Fruit fly (Drosophila melanogaster): ENCODE measurements around the gene Mst57Db.

Mst57Db gene

dm6 chr3R:25830814-25831213 is at the start of gene Mst57Db:
TSS of gene Mst57Db (minus strand) at chr3R:25830914.
- no peak for TF ChIP-seq CG17801 (GFP tag; optimal IDR thresholded peaks at IDR 0.05; ENCODE audit: partially characterized antibody)

DNA sequence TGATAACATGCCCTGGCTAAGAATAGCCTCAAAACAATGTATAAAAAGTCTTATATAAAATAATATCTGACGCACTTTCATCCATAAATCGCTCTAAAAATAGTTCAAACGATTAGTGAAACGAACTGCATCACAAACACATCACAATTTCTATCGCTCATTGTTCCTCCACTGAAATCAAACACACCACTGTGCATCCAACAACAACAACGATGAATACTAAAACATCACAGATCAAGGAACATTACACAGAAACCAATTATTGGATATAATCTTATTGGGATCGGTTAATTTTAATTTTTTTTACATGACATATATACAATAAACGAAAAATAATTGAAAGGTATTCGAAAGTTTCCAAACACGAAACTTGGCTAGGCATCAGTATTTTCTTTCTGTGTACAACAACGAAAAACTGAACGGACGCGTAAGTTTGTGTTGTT is 48.6 kb upstream of the Mst57Db start:
- no peak for TF ChIP-seq CG17801 (GFP tag; optimal IDR thresholded peaks at IDR 0.05; ENCODE audit: partially characterized antibody)

- TF ChIP-seq CG17801 (GFP tag; optimal IDR thresholded peaks at IDR 0.05; ENCODE audit: partially characterized antibody) = no peak
Observed at dm6 chr3R:25877064-25877463, 46.4 kb upstream of the Mst57Db start.

DNA sequence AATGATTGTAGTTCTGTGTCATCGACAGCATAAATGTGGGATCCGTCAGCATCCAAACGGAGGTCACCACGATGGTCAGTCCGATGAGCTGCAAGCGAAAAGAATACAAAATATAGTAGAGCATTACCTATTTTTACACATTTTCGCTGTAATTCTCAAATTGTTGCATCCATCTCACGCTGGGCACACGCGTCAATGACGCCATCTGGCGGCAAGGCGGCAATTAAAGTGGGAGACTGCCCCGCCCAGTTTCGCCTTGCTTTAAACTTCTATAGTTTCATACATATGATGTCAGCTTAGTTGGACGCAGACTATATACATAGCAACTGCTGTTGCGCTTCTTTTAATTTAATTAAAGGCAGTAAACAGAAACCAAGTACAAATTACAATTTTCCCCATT is 45.9 kb upstream of the Mst57Db start:
- TF ChIP-seq CG17801 (GFP tag; optimal IDR thresholded peaks at IDR 0.05; ENCODE audit: partially characterized antibody) = no peak

DNA sequence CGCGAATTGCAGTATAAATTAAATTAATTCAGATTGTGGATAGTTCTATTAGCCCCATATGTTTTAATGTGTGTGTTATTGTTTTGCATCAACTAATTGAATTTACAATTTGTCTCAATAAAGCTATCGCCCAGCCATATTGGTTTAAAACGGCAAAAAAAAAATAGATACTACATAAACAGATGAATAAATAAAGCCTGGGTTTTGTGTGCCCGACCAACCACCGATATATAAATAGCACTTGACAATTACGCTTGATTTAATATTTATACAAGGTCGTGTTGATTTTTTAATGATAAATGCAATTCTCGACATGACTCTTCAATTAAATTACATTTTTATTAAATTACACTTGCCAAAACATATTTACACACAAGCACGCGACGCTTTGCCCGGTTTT is 39.7 kb upstream of the Mst57Db start:
- TF ChIP-seq CG17801 (GFP tag; optimal IDR thresholded peaks at IDR 0.05; ENCODE audit: partially characterized antibody) = no peak

- no peak for TF ChIP-seq CG17801 (GFP tag; optimal IDR thresholded peaks at IDR 0.05; ENCODE audit: partially characterized antibody)
Observed at dm6 chr3R:25855594-25856305, 25.0 kb upstream of the Mst57Db start, which contains the start of gene CG5890. TSS of gene CG5890 (plus strand) at chr3R:25856154.

- TF ChIP-seq CG17801 (GFP tag; optimal IDR thresholded peaks at IDR 0.05; ENCODE audit: partially characterized antibody) = no peak
Observed at dm6 chr3R:25854825-25855224, 24.1 kb upstream of the Mst57Db start.

DNA sequence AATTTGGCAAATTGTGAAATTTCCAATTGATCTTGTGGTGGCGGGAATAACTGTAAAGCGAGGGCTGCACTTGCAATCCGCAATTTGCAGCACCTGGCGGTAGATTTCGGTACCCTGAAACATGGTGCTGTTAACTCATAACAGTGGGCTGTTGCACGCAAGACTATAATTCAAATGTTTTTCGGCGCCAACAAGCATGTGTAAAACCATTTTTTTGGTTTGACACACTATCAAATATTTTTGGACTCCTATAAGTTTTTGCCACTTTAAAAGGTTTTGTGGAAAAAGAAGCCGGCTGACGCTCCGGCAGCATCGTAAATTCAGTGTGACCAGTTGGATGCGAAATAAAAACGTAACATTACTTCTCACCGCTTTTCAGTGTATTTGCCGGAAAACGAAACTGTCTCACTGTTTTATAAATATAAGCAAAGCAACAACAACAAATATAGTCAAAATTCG is 20.5 kb upstream of the Mst57Db start, which contains the start of the genes CG14545 and CG5886:
TSS of gene CG14545 (minus strand) at position 68 of the 459 bp plus-strand sequence.
TSS of gene CG5886 (plus strand) at position 409 of the 459 bp plus-strand sequence.
- no peak for TF ChIP-seq CG17801 (GFP tag; optimal IDR thresholded peaks at IDR 0.05; ENCODE audit: partially characterized antibody)

DNA sequence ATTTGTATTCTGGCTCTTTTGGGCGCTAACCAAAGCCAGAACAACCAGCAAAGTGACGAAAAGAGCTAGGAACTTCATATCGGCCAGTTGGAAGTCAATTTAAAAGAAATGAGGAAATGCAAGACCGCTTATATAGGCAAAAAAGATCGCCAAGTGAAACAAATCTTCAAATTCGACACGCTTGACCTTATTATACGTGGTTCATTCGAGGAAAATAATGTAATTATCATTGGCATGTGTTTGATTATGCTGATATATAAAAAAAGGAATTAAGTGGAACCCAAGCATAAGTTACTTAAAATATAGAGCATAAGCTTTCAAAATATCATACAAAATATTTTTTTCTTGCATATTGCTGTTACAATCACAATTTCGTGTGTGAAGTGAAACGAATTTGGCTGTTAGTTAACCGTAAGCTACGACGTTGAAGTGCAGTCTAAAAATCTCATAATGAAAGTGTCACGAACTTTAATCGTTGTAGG is 1.1 kb upstream of the Mst57Db start, which contains the start of the genes Mst57Da and alpha4GT2:
TSS of gene Mst57Da (minus strand) at position 101 of the 482 bp plus-strand sequence.
TSS of gene alpha4GT2 (plus strand) at position 432 of the 482 bp plus-strand sequence.
- no peak for TF ChIP-seq CG17801 (GFP tag; optimal IDR thresholded peaks at IDR 0.05; ENCODE audit: partially characterized antibody)

DNA sequence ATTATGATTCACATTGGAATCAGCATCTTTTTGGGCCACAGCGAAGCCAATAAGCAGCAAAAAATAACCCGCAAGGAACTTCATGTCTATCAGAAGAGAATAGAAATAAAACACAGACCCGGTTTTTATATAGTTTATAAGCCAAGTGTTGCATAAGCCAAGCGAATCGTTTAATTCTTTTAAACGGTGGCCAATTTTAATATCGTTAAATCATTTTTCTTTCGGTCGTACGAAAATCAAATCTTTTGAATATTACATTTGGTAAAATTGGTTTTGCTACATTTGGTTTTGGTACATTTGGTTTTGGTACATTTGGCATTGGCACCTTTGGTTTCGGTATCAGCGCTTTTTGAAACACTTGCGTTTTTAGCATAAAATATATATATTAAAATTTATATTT is 586 bp downstream of the Mst57Db start, which contains the start of gene Sfp96F:
TSS of gene Sfp96F (minus strand) at position 101 of the 400 bp plus-strand sequence.
- no peak for TF ChIP-seq CG17801 (GFP tag; optimal IDR thresholded peaks at IDR 0.05; ENCODE audit: partially characterized antibody)

DNA sequence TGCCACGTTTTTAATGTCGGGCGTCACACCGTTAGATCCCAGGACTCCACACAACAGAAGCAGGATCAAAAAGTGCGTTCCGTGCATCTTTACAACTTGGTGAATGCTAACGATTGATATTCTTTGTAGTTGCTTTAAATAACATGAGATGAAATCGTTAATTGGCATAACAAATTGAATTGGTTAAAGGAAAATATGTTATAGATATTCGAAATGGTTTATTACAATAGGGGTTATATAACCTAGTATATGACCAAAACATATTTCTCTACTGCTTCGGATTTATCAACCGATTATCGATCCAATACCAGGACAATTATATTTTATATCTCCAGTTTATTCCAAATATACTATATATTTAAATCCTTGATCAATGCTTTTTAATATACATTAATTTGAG is 1.1 kb downstream of the Mst57Db start, which contains the start of gene Mst57Dc:
TSS of gene Mst57Dc (minus strand) at position 101 of the 400 bp plus-strand sequence.
- TF ChIP-seq CG17801 (GFP tag; optimal IDR thresholded peaks at IDR 0.05; ENCODE audit: partially characterized antibody) = no peak

- no peak for TF ChIP-seq CG17801 (GFP tag; optimal IDR thresholded peaks at IDR 0.05; ENCODE audit: partially characterized antibody)
Observed at dm6 chr3R:25815179-25815578, 15.5 kb downstream of the Mst57Db start, which contains the start of gene CG14354. TSS of gene CG14354 (plus strand) at chr3R:25815479.

DNA sequence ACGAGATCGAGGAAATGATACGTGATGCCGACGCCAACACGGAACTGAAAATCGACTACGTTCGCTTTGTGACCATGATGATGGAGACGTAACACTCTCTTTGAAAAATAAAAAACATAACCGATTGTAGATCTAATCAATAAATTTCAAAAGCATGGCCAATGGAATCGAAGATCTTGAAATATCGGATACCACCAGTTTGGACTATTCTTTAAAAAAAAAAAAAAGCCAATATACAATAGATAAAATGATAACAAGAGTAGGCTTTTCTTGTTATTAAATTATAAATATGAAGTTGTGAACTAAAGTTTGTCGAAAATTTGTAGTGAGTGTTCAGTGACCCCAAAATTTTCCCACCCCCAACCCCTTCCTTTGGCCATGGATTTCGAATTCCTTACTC is 19.1 kb downstream of the Mst57Db start, which contains the start of the genes Acam and CG17770:
TSS of gene Acam (plus strand) at position 301 of the 400 bp plus-strand sequence.
TSS of gene CG17770 (plus strand) at position 301 of the 400 bp plus-strand sequence.
- TF ChIP-seq CG17801 (GFP tag; optimal IDR thresholded peaks at IDR 0.05; ENCODE audit: partially characterized antibody) = no peak

- TF ChIP-seq CG17801 (GFP tag; optimal IDR thresholded peaks at IDR 0.05; ENCODE audit: partially characterized antibody) = no peak
Observed at dm6 chr3R:25810796-25811195, 19.9 kb downstream of the Mst57Db start, which contains the start of gene CG5024. TSS of gene CG5024 (plus strand) at chr3R:25811096.

- no peak for TF ChIP-seq CG17801 (GFP tag; optimal IDR thresholded peaks at IDR 0.05; ENCODE audit: partially characterized antibody)
Observed at dm6 chr3R:25806145-25806544, 24.6 kb downstream of the Mst57Db start, which contains the start of gene BG642167. TSS of gene BG642167 (plus strand) at chr3R:25806445.
